Worm (Caenorhabditis elegans) whole organism, early embryonic: ENCODE data around the gene osta-1.

ENCODE experiments used
- B0310.2 ChIP-seq: sonication (generic microtip); optimal IDR thresholded peaks from 2 replicates; lab custom pipeline; 2016; ENCODE audit warnings: mild to moderate bottlenecking, missing genetic modification characterization, missing compliant biosample characterization
- F13C5.2 ChIP-seq: sonication (generic microtip); optimal IDR thresholded peaks from 2 replicates; lab custom pipeline; 2017; ENCODE audit warnings: mild to moderate bottlenecking, missing genetic modification characterization, inconsistent platforms, missing compliant biosample characterization
- ama-1 ChIP-seq: fragments of 150-350 bp; optimal IDR thresholded peaks from 2 replicates; lab custom pipeline; 2014
- ceh-13 ChIP-seq: fragments of 200-800 bp; sonication (Bioruptor generic); optimal IDR thresholded peaks from 2 replicates; lab custom pipeline; 2018; ENCODE audit warnings: mild to moderate bottlenecking, missing genetic modification characterization, missing compliant biosample characterization
- ceh-36 ChIP-seq: sonication (generic microtip); optimal IDR thresholded peaks from 2 replicates; lab custom pipeline; 2016; ENCODE audit warnings: missing genetic modification characterization, inconsistent platforms, missing compliant biosample characterization
- flt-1 ChIP-seq: fragments of 200-800 bp; sonication (Bioruptor generic); IDR thresholded peaks from 2 replicates; pipeline ENCODE4 v1.3.6; 2022; ENCODE audit warnings: missing genetic modification characterization, missing compliant biosample characterization
- hmbx-1 ChIP-seq: sonication (generic microtip); optimal IDR thresholded peaks from 2 replicates; lab custom pipeline; 2016; ENCODE audit warnings: mild to moderate bottlenecking, missing genetic modification characterization, missing compliant biosample characterization
- hmg-4 ChIP-seq: fragments of 200-800 bp; sonication (Bioruptor generic); optimal IDR thresholded peaks from 2 replicates; lab custom pipeline; 2018; ENCODE audit warnings: mild to moderate bottlenecking, missing genetic modification characterization, missing compliant biosample characterization
- hnd-1 ChIP-seq: sonication (generic microtip); optimal IDR thresholded peaks from 2 replicates; lab custom pipeline; 2016; ENCODE audit warnings: missing genetic modification characterization, missing compliant biosample characterization
- pes-1 ChIP-seq: fragments of 200-800 bp; sonication (Bioruptor generic); IDR thresholded peaks from 2 replicates; pipeline ENCODE4 v1.3.6; 2022; ENCODE audit warnings: missing genetic modification reagents, missing genetic modification characterization, missing compliant biosample characterization
- scrt-1 ChIP-seq: fragments of 200-800 bp; sonication (Bioruptor generic); IDR thresholded peaks from 2 replicates; pipeline ENCODE4 v1.3.6; 2022; ENCODE audit warnings: missing genetic modification characterization, missing compliant biosample characterization
- tbx-11 ChIP-seq: fragments of 200-800 bp; sonication (Bioruptor generic); IDR thresholded peaks from 2 replicates; pipeline ENCODE4 v1.3.6; 2022; ENCODE audit warnings: missing genetic modification characterization, missing compliant biosample characterization
- tbx-37 ChIP-seq: fragments of 200-800 bp; sonication (Bioruptor generic); conservative IDR thresholded peaks from 2 replicates; pipeline ENCODE4 v1.3.6; 2022; ENCODE audit warnings: missing genetic modification reagents, missing genetic modification characterization, missing compliant biosample characterization

- TF ChIP-seq hnd-1 (tag; lab: Kevin White, UChicago) (no peak), tbx-37 (GFP tag; lab: Robert Waterston, UW) (no peak), ama-1 (no peak), scrt-1 (GFP tag; lab: Robert Waterston, UW) (no peak), tbx-11 (GFP tag; lab: Robert Waterston, UW) (no peak), flt-1 (no peak), ceh-36 (no peak), pes-1 (no peak), F13C5.2 (tag; lab: Kevin White, UChicago) (peak; percentile 54), hmbx-1 (tag; lab: Kevin White, UChicago) (no peak), ceh-13 (no peak), hmg-4 (GFP tag; lab: Kevin White, UChicago) (no peak), B0310.2 (tag; lab: Kevin White, UChicago) (no peak)
Measured at ce11 chrII:43640-44039, 37.2 kb downstream of the osta-1 start, which contains the start of gene nfyc-1.
